Fruit fly (Drosophila melanogaster): ENCODE measurements around the gene Scgdelta.

Scgdelta gene

DNA sequence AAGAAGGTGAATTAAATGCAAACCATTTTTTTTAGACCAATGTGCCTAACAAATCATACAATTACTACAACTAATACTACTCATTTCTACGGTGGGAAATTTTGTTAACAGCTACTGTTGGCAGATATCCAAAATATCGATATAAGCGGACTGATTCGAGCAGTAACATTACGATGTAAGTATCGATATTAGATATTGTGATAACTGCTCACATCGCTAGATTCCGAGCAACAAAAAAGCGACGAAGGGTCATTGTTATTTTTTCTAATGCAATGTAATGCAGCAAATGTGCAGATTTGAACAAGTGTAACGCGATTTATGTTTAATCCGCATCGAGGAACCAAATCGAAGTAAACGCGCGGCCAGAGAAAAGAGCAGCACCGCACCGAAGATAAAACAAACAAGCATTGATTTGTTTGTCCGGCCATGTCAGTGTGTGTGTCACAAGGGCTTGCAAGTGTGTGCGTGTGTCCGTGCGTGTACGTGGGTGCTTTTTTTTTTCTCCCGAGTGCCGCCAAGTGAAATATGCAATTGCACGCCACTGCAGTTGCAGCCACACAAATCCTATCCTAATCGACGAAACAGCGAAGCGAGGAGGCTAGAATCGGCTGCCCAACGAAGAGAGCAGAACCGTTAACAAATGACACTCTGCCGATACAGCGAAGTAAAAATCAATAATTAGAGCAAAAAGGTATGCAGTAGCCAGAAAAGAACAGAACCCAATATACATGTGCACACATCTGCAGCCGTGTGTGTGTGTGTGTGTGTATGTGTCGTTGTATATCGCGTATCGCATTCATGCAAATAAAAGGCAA lies 19.9 kb upstream of the Scgdelta start, which contains the start of the genes prage and Adar (continued):
- TF ChIP-seq Optix (GFP tag; IDR thresholded peaks at IDR 0.05): no peak
- no peak for TF ChIP-seq NC2β (GFP tag; optimal IDR thresholded peaks at IDR 0.05)
- TF ChIP-seq CG11398 (GFP tag; optimal IDR thresholded peaks at IDR 0.05): no peak
- TF ChIP-seq gcm2 (GFP tag; optimal IDR thresholded peaks at IDR 0.05): no peak
- TF ChIP-seq CG8765 (GFP tag; IDR thresholded peaks at IDR 0.05): no peak
- no peak for TF ChIP-seq CG6175 (GFP tag; IDR thresholded peaks at IDR 0.05)
- TF ChIP-seq CG42726 (GFP tag; IDR thresholded peaks at IDR 0.05; ENCODE audit: partially characterized antibody): peak; percentile 49; the same call in 1 of the 2 replicates
- TF ChIP-seq Blimp-1 (GFP tag; optimal IDR thresholded peaks at IDR 0.05): no peak
- no peak for TF ChIP-seq CG17361 (GFP tag; IDR thresholded peaks at IDR 0.05)
- no peak for TF ChIP-seq peb (GFP tag; IDR thresholded peaks at IDR 0.05)
- TF ChIP-seq twi (tag; optimal IDR thresholded peaks at IDR 0.05): no peak
- TF ChIP-seq Rfx (GFP tag; IDR thresholded peaks at IDR 0.05): peak; percentile 54
- no peak for TF ChIP-seq exex (tag; optimal IDR thresholded peaks at IDR 0.05)
- TF ChIP-seq Doc3 (GFP tag; IDR thresholded peaks at IDR 0.05; ENCODE audit: partially characterized antibody): peak; percentile 64; the same call in 2 of the 3 replicates
- TF ChIP-seq kay (GFP tag; optimal IDR thresholded peaks at IDR 0.05): no peak
- TF ChIP-seq Sox100B (GFP tag; optimal IDR thresholded peaks at IDR 0.05): no peak
- TF ChIP-seq dimm (GFP tag; IDR thresholded peaks at IDR 0.05): no peak
- TF ChIP-seq CG7271 (tag; optimal IDR thresholded peaks at IDR 0.05): no peak
- no peak for TF ChIP-seq Gug (GFP tag; IDR thresholded peaks at IDR 0.05)
- no peak for TF ChIP-seq Awh (GFP tag; IDR thresholded peaks at IDR 0.05)
- no peak for TF ChIP-seq eyg (GFP tag; optimal IDR thresholded peaks at IDR 0.05)
- no peak for TF ChIP-seq seq (GFP tag; IDR thresholded peaks at IDR 0.05)
- TF ChIP-seq ato (GFP tag; IDR thresholded peaks at IDR 0.05; ENCODE audit: partially characterized antibody): no peak
- no peak for TF ChIP-seq sim (GFP tag; IDR thresholded peaks at IDR 0.05)
- no peak for TF ChIP-seq pan (optimal IDR thresholded peaks at IDR 0.05)
- no peak for TF ChIP-seq pan (GFP tag; optimal IDR thresholded peaks at IDR 0.05 in 1 of 2, IDR thresholded peaks at IDR 0.05 in 1 of 2)
- no peak for TF ChIP-seq CG17359 (tag; optimal IDR thresholded peaks at IDR 0.05)
- TF ChIP-seq Max (GFP tag; optimal IDR thresholded peaks at IDR 0.05): no peak
- TF ChIP-seq Trl (optimal IDR thresholded peaks at IDR 0.05): no peak
- TF ChIP-seq Trl (GFP tag; optimal IDR thresholded peaks at IDR 0.05): no peak
- TF ChIP-seq CG1832 (GFP tag; optimal IDR thresholded peaks at IDR 0.05): no peak
- peak; percentile 71 for TF ChIP-seq row (GFP tag; IDR thresholded peaks at IDR 0.05)
- TF ChIP-seq HLH4C (GFP tag; IDR thresholded peaks at IDR 0.05; ENCODE audit: partially characterized antibody): peak; percentile 63
- TF ChIP-seq Eip74EF (GFP tag; optimal IDR thresholded peaks at IDR 0.05): no peak
- TF ChIP-seq sens-2 (GFP tag; IDR thresholded peaks at IDR 0.05): peak; percentile 59; the same call in 1 of the 2 replicates
- TF ChIP-seq kni (GFP tag; optimal IDR thresholded peaks at IDR 0.05): peak; percentile 14
- no peak for TF ChIP-seq CkIIα-i1 (GFP tag; IDR thresholded peaks at IDR 0.05)
- no peak for TF ChIP-seq CG17568 (GFP tag; optimal IDR thresholded peaks at IDR 0.05)
- TF ChIP-seq CG10462 (GFP tag; optimal IDR thresholded peaks at IDR 0.05): no peak
- peak; percentile 65 for TF ChIP-seq CG34224 (GFP tag; IDR thresholded peaks at IDR 0.05; ENCODE audit: partially characterized antibody)
- no peak for TF ChIP-seq CG9437 (GFP tag; optimal IDR thresholded peaks at IDR 0.05)
- no peak for TF ChIP-seq usp (GFP tag; optimal IDR thresholded peaks at IDR 0.05)
- TF ChIP-seq Mes4 (GFP tag; optimal IDR thresholded peaks at IDR 0.05): no peak
- TF ChIP-seq CrebB (tag; optimal IDR thresholded peaks at IDR 0.05): no peak
- TF ChIP-seq hb (GFP tag; IDR thresholded peaks at IDR 0.05; ENCODE audit: partially characterized antibody): peak; percentile 53; the same call in 1 of the 3 replicates
- TF ChIP-seq CG10274 (GFP tag; optimal IDR thresholded peaks at IDR 0.05): no peak
- TF ChIP-seq unc-4 (GFP tag; IDR thresholded peaks at IDR 0.05; ENCODE audit: partially characterized antibody): peak; percentile 75
- TF ChIP-seq Ets97D (GFP tag; optimal IDR thresholded peaks at IDR 0.05): no peak
- TF ChIP-seq Adf1 (GFP tag; IDR thresholded peaks at IDR 0.05): no peak
- no peak for TF ChIP-seq Xrp1 (GFP tag; IDR thresholded peaks at IDR 0.05)

Data from whole organism, embryonic.